Fruit fly (Drosophila melanogaster): ENCODE results near the gene Sfp24Bb.
A peak's percentile ranks its signal among the peaks of the same experiment; 100 is the strongest.

Sfp24Bb gene

DNA sequence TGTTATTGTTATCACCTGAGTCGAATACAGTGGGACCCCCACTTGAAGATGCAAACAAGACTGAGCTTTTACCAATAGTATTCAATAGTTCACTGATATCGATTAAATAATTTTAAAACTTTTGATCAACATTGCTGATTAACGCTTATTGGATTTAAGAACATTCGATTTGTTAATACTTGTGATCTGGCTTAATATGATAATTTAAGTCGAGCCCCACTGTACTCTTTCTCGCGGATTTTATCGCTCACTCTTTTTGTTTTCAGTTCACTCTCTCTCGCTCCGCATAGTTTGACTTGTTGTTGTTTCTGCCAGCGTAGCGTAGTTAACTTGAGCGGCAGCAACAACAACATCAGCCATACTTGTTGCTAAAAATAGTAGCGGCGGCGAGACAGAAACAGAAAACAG, 13.9 kb downstream of the Sfp24Bb start (continued):
- peak; percentile 98 for TF ChIP-seq pnt (GFP tag; optimal IDR thresholded peaks at IDR 0.05)
- peak; percentile 92 for TF ChIP-seq slou (GFP tag; optimal IDR thresholded peaks at IDR 0.05)
- TF ChIP-seq br (optimal IDR thresholded peaks at IDR 0.05): no peak
- peak; percentile 87 for TF ChIP-seq Deaf1 (tag; optimal IDR thresholded peaks at IDR 0.05)
- TF ChIP-seq org-1 (GFP tag; optimal IDR thresholded peaks at IDR 0.05): peak; percentile 99
- TF ChIP-seq Hmx (GFP tag; optimal IDR thresholded peaks at IDR 0.05): peak; percentile 95
- TF ChIP-seq ken (GFP tag; IDR thresholded peaks at IDR 0.05): peak; percentile 98
- TF ChIP-seq crc (GFP tag; optimal IDR thresholded peaks at IDR 0.05): peak; percentile 98
- TF ChIP-seq ara (GFP tag; IDR thresholded peaks at IDR 0.05): peak; percentile 97
- no peak for TF ChIP-seq CG6791 (GFP tag; IDR thresholded peaks at IDR 0.05; ENCODE audit: partially characterized antibody)
- TF ChIP-seq stwl (tag; optimal IDR thresholded peaks at IDR 0.05): peak; percentile 65
- TF ChIP-seq Hr78 (GFP tag; optimal IDR thresholded peaks at IDR 0.05): peak in 1 of 2 experiments; percentile 93
- TF ChIP-seq CG17359 (tag; optimal IDR thresholded peaks at IDR 0.05): peak; percentile 99
- peak; percentile 97 for TF ChIP-seq Mrtf (GFP tag; IDR thresholded peaks at IDR 0.05)
- TF ChIP-seq HmgZ (tag; optimal IDR thresholded peaks at IDR 0.05): peak; percentile 99
- TF ChIP-seq stc (GFP tag; IDR thresholded peaks at IDR 0.05): peak; percentile 98
- TF ChIP-seq CG18764 (GFP tag; optimal IDR thresholded peaks at IDR 0.05): peak; percentile 96
- TF ChIP-seq Awh (GFP tag; IDR thresholded peaks at IDR 0.05): peak; percentile 98
- TF ChIP-seq CG13424 (tag; optimal IDR thresholded peaks at IDR 0.05): peak; percentile 99
- TF ChIP-seq CG2120 (GFP tag; optimal IDR thresholded peaks at IDR 0.05): peak; percentile 99
- TF ChIP-seq CG6854 (GFP tag; optimal IDR thresholded peaks at IDR 0.05): peak; percentile 97
- peak; percentile 97 for TF ChIP-seq Blimp-1 (GFP tag; optimal IDR thresholded peaks at IDR 0.05)
- TF ChIP-seq CG17802 (tag; optimal IDR thresholded peaks at IDR 0.05): peak; percentile 88
- peak; percentile 97 for TF ChIP-seq Mes4 (GFP tag; optimal IDR thresholded peaks at IDR 0.05)
- TF ChIP-seq CG1233 (GFP tag; optimal IDR thresholded peaks at IDR 0.05): peak; percentile 98
- TF ChIP-seq pum (GFP tag; optimal IDR thresholded peaks at IDR 0.05): peak; percentile 98
- TF ChIP-seq row (GFP tag; IDR thresholded peaks at IDR 0.05): peak; percentile 99
- TF ChIP-seq corto (GFP tag; optimal IDR thresholded peaks at IDR 0.05): peak; percentile 98
- TF ChIP-seq sima (GFP tag; optimal IDR thresholded peaks at IDR 0.05): peak; percentile 95
- peak; percentile 98 for TF ChIP-seq fd96Cb (tag; optimal IDR thresholded peaks at IDR 0.05)
- TF ChIP-seq CG4820 (GFP tag; optimal IDR thresholded peaks at IDR 0.05): peak; percentile 98
- peak; percentile 96 for TF ChIP-seq H15 (GFP tag; IDR thresholded peaks at IDR 0.05)
- TF ChIP-seq CG15269 (tag; optimal IDR thresholded peaks at IDR 0.05): peak; percentile 98
- peak; percentile 95 for TF ChIP-seq zen (tag; optimal IDR thresholded peaks at IDR 0.05)
- peak; percentile 99 for TF ChIP-seq PHDP (tag; optimal IDR thresholded peaks at IDR 0.05)
- peak; percentile 97 for TF ChIP-seq slp2 (GFP tag; optimal IDR thresholded peaks at IDR 0.05)
- peak; percentile 84 for TF ChIP-seq CG43689 (GFP tag; IDR thresholded peaks at IDR 0.05)
- peak; percentile 97 for TF ChIP-seq CG9609 (GFP tag; optimal IDR thresholded peaks at IDR 0.05)
- no peak for TF ChIP-seq Scr (GFP tag; IDR thresholded peaks at IDR 0.05; ENCODE audit: partially characterized antibody)
- peak; percentile 96 for TF ChIP-seq btn (GFP tag; optimal IDR thresholded peaks at IDR 0.05)
- TF ChIP-seq mirr (GFP tag; optimal IDR thresholded peaks at IDR 0.05): peak; percentile 99
- TF ChIP-seq cad (GFP tag; optimal IDR thresholded peaks at IDR 0.05): no peak
- peak; percentile 98 for TF ChIP-seq Atf6 (GFP tag; IDR thresholded peaks at IDR 0.05)
- peak; percentile 81 for TF ChIP-seq CG7928 (GFP tag; optimal IDR thresholded peaks at IDR 0.05)
- peak; percentile 97 for TF ChIP-seq CG8944 (GFP tag; optimal IDR thresholded peaks at IDR 0.05)
- TF ChIP-seq CG4617 (GFP tag; optimal IDR thresholded peaks at IDR 0.05; ENCODE audit: borderline replicate concordance): peak; percentile 97
- peak; percentile 97 for TF ChIP-seq disco-r (GFP tag; optimal IDR thresholded peaks at IDR 0.05)
- peak; percentile 97 for TF ChIP-seq CG14667 (GFP tag; IDR thresholded peaks at IDR 0.05)
- peak; percentile 88 for TF ChIP-seq CG3838 (GFP tag; optimal IDR thresholded peaks at IDR 0.05)
- peak; percentile 98 for TF ChIP-seq CG30403 (GFP tag; optimal IDR thresholded peaks at IDR 0.05)
- TF ChIP-seq Doc3 (GFP tag; IDR thresholded peaks at IDR 0.05; ENCODE audit: partially characterized antibody): no peak
- peak; percentile 98 for TF ChIP-seq slbo (GFP tag; IDR thresholded peaks at IDR 0.05)

All from whole organism, embryonic.